Fruit fly (Drosophila melanogaster): ENCODE results near the gene CG11151.

CG11151 gene

dm6 chrX:13739411-13739888 lies at the start of gene CG11151:
Gene CG11151 (plus strand): TSS chrX:13739744.
- peak; percentile 95 for TF ChIP-seq noc (tag; optimal IDR thresholded peaks at IDR 0.05)

dm6 chrX:13691992-13692391 lies 47.6 kb upstream of the CG11151 start, which contains the start of gene Nna1:
Gene Nna1 (plus strand): TSS chrX:13692292.
- no peak for TF ChIP-seq noc (tag; optimal IDR thresholded peaks at IDR 0.05)

- TF ChIP-seq noc (tag; optimal IDR thresholded peaks at IDR 0.05) = no peak
Measured at dm6 chrX:13698717-13699427, 40.7 kb upstream of the CG11151 start.

DNA sequence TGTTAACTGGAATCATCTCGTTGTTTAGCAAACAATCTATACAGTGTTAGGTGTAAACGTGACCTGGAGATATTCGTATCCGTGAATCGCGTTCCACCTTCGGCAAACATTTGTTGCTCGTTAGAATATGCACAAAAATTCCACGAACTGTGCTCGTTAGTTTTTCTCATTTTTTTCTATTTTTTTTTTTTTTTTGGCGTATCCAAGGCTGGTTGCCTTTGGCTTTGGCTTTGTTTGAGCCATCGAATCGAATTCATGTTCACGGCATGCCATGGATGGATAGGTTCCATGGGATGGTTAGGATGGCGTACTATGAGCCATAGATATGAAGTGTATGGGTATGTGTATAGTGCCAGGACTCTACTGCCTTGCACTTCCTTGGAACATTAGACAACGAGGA lies 39.9 kb upstream of the CG11151 start:
- TF ChIP-seq noc (tag; optimal IDR thresholded peaks at IDR 0.05) = no peak

dm6 chrX:13717982-13718402 lies 21.6 kb upstream of the CG11151 start, which contains the start of gene Nadsyn:
Gene Nadsyn (minus strand): TSS chrX:13718285.
- TF ChIP-seq noc (tag; optimal IDR thresholded peaks at IDR 0.05) = no peak

DNA sequence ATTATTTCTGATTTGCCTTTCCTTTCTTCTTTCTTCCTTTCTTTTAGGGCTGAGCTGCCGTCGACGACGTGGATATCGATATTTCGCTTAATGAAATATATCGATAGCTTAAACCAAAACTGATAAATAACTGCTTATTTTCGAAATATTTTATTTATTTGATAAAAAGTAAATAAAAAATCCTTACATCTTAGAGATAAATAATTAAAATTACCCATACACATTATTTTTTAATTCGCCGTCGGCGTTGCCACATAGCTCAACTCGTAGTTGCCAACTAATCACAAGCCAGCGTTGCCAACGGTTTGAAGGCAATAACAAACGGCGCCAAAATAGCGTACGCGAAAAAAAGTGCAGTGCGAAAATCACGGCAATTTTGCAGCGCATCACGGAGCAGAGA lies 17.6 kb upstream of the CG11151 start, which contains the start of the genes Mrgn1 and mus101:
Gene Mrgn1 (minus strand): TSS at position 44 of the 400 bp plus-strand sequence.
Gene mus101 (plus strand): TSS at position 313 of the 400 bp plus-strand sequence.
- no peak for TF ChIP-seq noc (tag; optimal IDR thresholded peaks at IDR 0.05)

- TF ChIP-seq noc (tag; optimal IDR thresholded peaks at IDR 0.05) = no peak
Measured at dm6 chrX:13734866-13735265, 4.7 kb upstream of the CG11151 start.

DNA sequence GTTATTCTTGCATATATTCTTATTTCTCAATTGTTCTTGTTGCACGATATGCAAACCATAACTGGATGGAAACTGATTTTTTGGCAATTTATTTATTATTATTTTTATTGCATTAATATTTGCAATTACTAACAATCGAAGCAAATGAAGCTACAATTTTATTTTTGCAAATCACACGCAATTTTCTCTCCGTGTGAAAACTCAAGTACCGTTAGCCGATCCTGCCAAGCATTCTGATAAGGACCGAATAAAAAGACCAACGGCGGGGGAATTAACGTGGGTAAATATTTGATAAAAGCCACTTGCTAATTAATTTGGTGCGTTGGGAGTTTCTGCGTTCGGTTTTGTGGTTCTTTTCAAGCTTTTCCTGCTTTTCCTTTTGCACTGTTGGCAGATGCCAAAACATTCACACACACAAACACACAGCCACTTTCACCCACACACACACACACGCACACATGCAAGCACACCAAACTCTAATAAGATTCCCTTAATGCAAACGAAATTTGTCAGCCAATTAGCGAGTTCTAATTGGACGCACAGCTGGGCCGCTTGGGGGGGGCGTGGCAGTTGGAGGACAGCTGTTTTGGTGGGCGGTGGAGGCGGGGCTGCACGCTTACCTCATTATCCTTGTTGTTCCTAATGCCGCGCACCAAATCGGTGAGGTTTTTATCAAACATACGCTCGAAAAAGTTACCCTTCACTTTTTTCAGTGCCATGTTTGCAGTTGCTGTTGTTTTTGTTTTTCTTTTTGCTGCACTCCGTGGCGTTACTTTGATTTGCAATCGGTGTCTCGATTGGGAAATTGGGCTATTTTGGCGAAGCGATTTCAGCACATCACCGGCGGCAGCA lies 4.0 kb upstream of the CG11151 start:
- TF ChIP-seq noc (tag; optimal IDR thresholded peaks at IDR 0.05) = no peak

- no peak for TF ChIP-seq noc (tag; optimal IDR thresholded peaks at IDR 0.05)
Measured at dm6 chrX:13736174-13736482, 3.4 kb upstream of the CG11151 start, which contains the start of gene g. Gene g (minus strand): TSS chrX:13736278.

DNA sequence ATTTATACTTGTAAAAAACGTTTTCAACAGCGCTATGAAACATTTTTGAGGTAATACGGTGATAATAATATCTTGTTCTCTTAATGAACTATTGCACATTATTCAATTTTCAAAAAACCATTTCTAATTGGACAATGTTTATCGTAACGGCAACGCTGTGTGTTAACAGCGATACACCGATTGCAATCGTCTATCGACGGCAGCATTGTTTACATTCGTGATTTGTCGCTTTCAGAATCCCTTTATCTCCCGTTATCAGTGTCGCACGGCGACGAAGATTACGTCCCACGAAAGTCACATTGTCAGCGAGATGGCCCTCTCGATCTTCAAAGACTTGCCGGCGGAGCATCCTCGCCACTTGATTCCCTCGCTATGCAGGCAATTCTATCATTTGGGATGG lies 1.6 kb upstream of the CG11151 start, which contains the start of gene CG11134:
Gene CG11134 (plus strand): TSS at position 4 of the 400 bp plus-strand sequence.
- TF ChIP-seq noc (tag; optimal IDR thresholded peaks at IDR 0.05) = no peak

- TF ChIP-seq noc (tag; optimal IDR thresholded peaks at IDR 0.05) = peak; percentile 15
Measured at dm6 chrX:13740062-13740461, 518 bp downstream of the CG11151 start.

DNA sequence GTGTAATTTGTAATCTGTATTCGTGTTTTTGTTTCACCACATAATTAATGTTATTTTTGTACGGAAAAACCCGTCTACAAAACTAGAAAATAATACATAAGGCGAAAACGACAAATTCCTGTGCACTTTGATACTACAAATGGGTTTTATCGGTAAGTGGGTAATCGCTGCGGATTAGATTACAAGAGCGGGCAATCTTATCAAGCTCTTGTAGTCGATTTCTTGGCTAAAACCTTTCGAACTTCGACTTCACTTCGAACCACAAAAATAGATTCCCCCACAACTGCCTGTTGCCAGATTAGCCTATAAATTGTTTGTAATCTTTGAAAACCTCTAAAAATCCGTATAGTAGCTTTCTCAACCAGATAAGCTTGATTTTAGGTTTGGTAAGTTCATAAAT lies 1.4 kb downstream of the CG11151 start:
- no peak for TF ChIP-seq noc (tag; optimal IDR thresholded peaks at IDR 0.05)

dm6 chrX:13744599-13745052 lies 5.1 kb downstream of the CG11151 start, which contains the start of gene Grip91:
Gene Grip91 (minus strand): TSS chrX:13744683.
- no peak for TF ChIP-seq noc (tag; optimal IDR thresholded peaks at IDR 0.05)

DNA sequence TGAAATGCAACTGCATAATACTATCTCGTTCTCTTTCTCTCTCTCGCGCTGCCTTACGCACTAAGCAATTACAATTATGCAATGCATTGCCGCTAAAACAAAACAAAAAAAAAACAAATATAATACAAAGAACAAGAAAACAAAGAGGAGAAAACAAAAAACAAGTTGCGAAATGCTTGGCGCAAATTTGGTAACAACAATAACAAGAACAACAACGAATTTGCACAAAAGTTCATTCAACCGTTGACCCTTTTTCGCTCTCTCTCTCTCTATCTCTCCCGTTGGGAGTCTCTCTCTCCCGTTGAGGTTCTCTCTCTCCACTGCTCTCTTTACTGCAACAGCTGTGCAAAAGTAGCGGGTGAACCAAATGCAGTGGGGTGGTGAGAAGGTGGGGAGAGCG lies 7.5 kb downstream of the CG11151 start:
- no peak for TF ChIP-seq noc (tag; optimal IDR thresholded peaks at IDR 0.05)

DNA sequence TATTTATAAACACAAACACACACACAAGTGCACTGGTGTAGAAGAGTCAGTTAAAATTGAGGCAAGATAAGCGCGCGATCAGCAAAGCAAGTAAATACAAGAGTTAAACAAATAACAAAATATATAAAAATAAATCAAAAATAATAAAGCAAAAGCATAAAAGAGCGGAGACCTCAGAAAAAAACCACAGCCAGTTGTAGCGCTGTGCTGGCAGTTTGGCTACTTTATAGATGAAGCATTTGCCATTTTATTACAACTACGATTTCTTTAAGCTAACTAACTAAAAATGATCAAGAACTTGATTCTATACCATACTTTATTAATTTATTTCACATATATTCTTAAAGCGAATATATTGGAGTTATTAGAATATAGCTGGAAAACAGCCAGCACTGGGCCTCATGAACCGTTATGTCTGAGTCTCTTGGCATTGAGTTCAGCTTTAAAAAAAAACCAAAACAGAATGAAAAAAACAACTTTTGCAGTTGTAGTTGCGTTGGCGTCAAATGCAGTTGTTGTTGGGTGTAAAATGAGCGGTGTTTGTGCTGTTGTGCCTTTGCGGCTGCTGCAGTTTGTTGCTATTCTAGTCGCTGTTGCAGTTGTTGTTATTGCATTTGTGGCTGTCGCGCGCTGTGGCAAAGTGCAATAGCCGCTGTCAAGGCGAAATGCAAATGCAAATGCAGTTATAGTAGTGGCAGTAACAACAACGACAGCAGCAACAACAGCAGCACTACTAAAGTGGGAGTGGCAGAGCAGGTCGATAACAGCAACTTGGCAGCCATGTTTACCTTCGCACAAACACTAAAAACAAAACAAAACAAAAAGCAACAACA lies 8.3 kb downstream of the CG11151 start:
- no peak for TF ChIP-seq noc (tag; optimal IDR thresholded peaks at IDR 0.05)

All from whole organism, larva.